Fruit fly (Drosophila melanogaster) whole organism: Measurements from ENCODE around the gene Spn.

Experiments used
- CG8478 ChIP-seq: fragments of >200 bp; optimal IDR thresholded peaks from 2 replicates; lab custom pipeline; 2018; ENCODE audit warnings: inconsistent platforms
- EcR ChIP-seq, 2 experiments: fragments of >200 bp; optimal IDR thresholded peaks; 2 replicates each; lab custom pipeline; 2017; ENCODE audit warnings: missing biosample characterization in 2 of 2, missing genetic modification characterization in 2 of 2, missing genetic modification reagents in 2 of 2
- psq ChIP-seq: fragments of >200 bp; optimal IDR thresholded peaks from 2 replicates; lab custom pipeline; 2017
- usp ChIP-seq: fragments of >200 bp; optimal IDR thresholded peaks from 2 replicates; lab custom pipeline; 2017; ENCODE audit warnings: missing biosample characterization, missing genetic modification characterization, mixed read lengths

DNA sequence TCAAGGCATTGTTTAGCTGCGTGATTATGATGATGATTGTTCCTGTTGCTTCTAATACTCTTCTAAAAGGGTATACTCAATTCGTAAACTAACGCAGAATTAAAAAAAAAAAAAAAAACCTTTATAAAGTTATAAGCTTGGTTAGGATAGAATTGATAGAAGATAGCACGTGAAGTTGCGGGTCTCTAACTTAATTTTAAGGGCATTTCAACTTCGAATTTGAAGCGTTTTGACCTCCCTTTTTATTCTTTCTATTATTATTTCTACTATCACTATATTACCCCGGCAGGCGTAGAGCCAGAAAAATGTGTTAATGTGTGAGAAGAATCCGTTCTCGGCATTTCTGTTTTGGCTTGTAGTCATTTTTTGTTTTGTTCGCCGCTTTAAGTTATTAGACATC lies 24.6 kb upstream of the Spn start:
- TF ChIP-seq EcR (GFP tag; optimal IDR thresholded peaks at IDR 0.05; lab: Kevin White, UChicago) (no peak), CG8478 (lab: Kevin White, UChicago) (no peak), psq (no peak), usp (GFP tag; lab: Kevin White, UChicago) (no peak)
